Worm (Caenorhabditis elegans) whole organism, L2 larva: Measurements from ENCODE around the gene zig-4.

Experiments
- ZK546.5 ChIP-seq: sonication (generic microtip); optimal IDR thresholded peaks from 2 replicates; lab custom pipeline; 2017; ENCODE audit warnings: missing biosample characterization, missing genetic modification characterization
- ama-1 ChIP-seq: fragments of 150-350 bp; optimal IDR thresholded peaks from 2 replicates; lab custom pipeline; 2018; ENCODE audit warnings: inconsistent platforms
- blmp-1 ChIP-seq: sonication (generic microtip); optimal IDR thresholded peaks from 2 replicates; lab custom pipeline; 2017; ENCODE audit warnings: missing genetic modification characterization, mild to moderate bottlenecking, missing compliant biosample characterization, antibody characterized with exemption, moderate library complexity; ENCODE audit not compliant: insufficient read depth
- ceh-16 ChIP-seq: fragments of 150-350 bp; optimal IDR thresholded peaks from 2 replicates; lab custom pipeline; 2014; ENCODE audit warnings: missing biosample characterization, missing genetic modification characterization
- ceh-82 ChIP-seq: fragments of 150-350 bp; optimal IDR thresholded peaks from 2 replicates; lab custom pipeline; 2014; ENCODE audit warnings: missing biosample characterization, missing genetic modification characterization
- crh-2 ChIP-seq: sonication (generic microtip); optimal IDR thresholded peaks from 2 replicates; lab custom pipeline; 2017; ENCODE audit warnings: missing biosample characterization, missing genetic modification characterization
- elt-3 ChIP-seq: sonication (generic microtip); optimal IDR thresholded peaks from 2 replicates; lab custom pipeline; 2017; ENCODE audit warnings: missing biosample characterization, missing genetic modification characterization
- fos-1 ChIP-seq: fragments of 150-350 bp; optimal IDR thresholded peaks from 2 replicates; lab custom pipeline; 2014; ENCODE audit warnings: missing biosample characterization, missing genetic modification characterization
- lsy-2 ChIP-seq, 2 experiments: fragments of 150-350 bp in 1 of 2; sonication (generic microtip) in 1 of 2; optimal IDR thresholded peaks; 2 replicates each; lab custom pipeline; 2014 to 2017; ENCODE audit warnings: missing biosample characterization in 2 of 2, missing genetic modification characterization in 2 of 2
- mab-5 ChIP-seq: fragments of 150-350 bp; optimal IDR thresholded peaks from 2 replicates; lab custom pipeline; 2014; ENCODE audit warnings: missing biosample characterization, missing genetic modification characterization
- mbf-1 ChIP-seq: sonication (generic microtip); optimal IDR thresholded peaks from 2 replicates; lab custom pipeline; 2017; ENCODE audit warnings: missing biosample characterization, missing genetic modification characterization
- nhr-12 ChIP-seq: fragments of 150-350 bp; optimal IDR thresholded peaks from 2 replicates; lab custom pipeline; 2014; ENCODE audit warnings: missing biosample characterization, missing genetic modification characterization
- nhr-21 ChIP-seq: fragments of 150-350 bp; optimal IDR thresholded peaks from 2 replicates; lab custom pipeline; 2014; ENCODE audit warnings: missing biosample characterization, missing genetic modification characterization
- nhr-237 ChIP-seq: fragments of 150-350 bp; optimal IDR thresholded peaks from 2 replicates; lab custom pipeline; 2014; ENCODE audit warnings: missing biosample characterization, missing genetic modification characterization
- peb-1 ChIP-seq: fragments of 150-350 bp; optimal IDR thresholded peaks from 2 replicates; lab custom pipeline; 2014; ENCODE audit warnings: missing biosample characterization, missing genetic modification characterization
- snpc-4 ChIP-seq: fragments of 150-350 bp; optimal IDR thresholded peaks from 2 replicates; lab custom pipeline; 2014; ENCODE audit warnings: missing biosample characterization, missing genetic modification characterization
- unc-55 ChIP-seq: fragments of 150-350 bp; sonication (generic microtip); optimal IDR thresholded peaks from 3 replicates; lab custom pipeline; 2014; ENCODE audit warnings: missing biosample characterization, missing genetic modification reagents, missing genetic modification characterization
- unc-62 ChIP-seq: fragments of 150-350 bp; optimal IDR thresholded peaks from 2 replicates; lab custom pipeline; 2014; ENCODE audit warnings: missing biosample characterization, missing genetic modification reagents, missing genetic modification characterization
- ztf-1 ChIP-seq: fragments of 200-800 bp; sonication (Bioruptor generic); conservative IDR thresholded peaks from 2 replicates; pipeline ENCODE4 v1.3.6; 2022; ENCODE audit warnings: missing genetic modification characterization, missing compliant biosample characterization
- ztf-11 ChIP-seq: sonication (generic microtip); optimal IDR thresholded peaks from 2 replicates; lab custom pipeline; 2017; ENCODE audit warnings: missing biosample characterization, missing genetic modification characterization

Gene zig-4

DNA sequence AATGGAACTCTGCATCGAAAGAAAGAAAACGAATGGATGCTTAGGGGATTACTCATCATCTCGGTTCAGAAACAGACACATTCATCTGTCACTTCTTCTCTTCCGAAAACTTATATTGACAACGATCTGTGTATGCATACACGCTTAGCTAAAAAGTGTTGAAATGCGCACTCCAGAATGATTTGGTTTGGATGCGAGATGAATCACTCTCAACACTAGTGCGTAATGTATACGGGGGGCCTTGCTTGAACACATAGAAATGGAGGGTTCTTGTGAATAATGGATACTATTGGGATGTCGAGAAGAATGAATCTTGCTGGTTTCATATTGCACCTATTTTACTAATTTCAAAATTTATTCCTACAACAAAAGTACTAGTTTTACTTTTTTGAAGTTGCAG is 38.8 kb downstream of the zig-4 start:
- TF ChIP-seq mab-5 (tag; lab: Kevin White, UChicago) (peak; percentile 46), fos-1 (tag; lab: Kevin White, UChicago) (peak; percentile 6), crh-2 (tag; lab: Kevin White, UChicago) (no peak), unc-55 (peak; percentile 89)

DNA sequence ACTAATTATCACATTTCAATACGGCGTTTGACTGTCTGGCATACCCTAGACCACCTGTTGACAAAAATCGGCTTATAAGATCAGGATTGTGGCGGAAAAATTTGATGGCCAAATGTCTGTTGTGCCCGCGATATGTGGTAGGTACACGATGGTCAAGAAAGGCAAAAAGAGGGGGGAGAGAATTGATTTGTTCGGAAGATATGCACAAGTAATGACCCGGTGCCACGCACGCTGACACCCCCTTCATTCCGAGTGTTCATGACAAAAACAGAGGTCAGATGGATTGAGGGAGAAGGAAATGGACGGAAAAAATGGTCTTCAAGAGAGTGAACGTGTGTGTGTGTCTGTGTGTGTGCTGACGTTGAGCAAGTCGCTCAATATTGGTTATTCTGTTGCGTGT is 40.2 kb downstream of the zig-4 start:
- TF ChIP-seq ceh-16 (tag; lab: Kevin White, UChicago) (peak; percentile 44), snpc-4 (no peak)
- TF ChIP-seq, all 48 proteins: peak for 1

- TF ChIP-seq nhr-12 (tag; lab: Kevin White, UChicago) (no peak), blmp-1 (tag; lab: Kevin White, UChicago) (no peak), lsy-2 (tag; optimal IDR thresholded peaks at IDR 0.05; lab: Kevin White, UChicago) (no peak), fos-1 (tag; lab: Kevin White, UChicago) (no peak), elt-3 (no peak), mbf-1 (tag; lab: Kevin White, UChicago) (no peak), nhr-237 (tag; lab: Kevin White, UChicago) (no peak), ztf-1 (no peak), snpc-4 (no peak), peb-1 (no peak), ZK546.5 (tag; lab: Kevin White, UChicago) (no peak), unc-62 (GFP tag; lab: Kevin White, UChicago) (no peak), ceh-82 (tag; lab: Kevin White, UChicago) (no peak)
Observed at ce11 chrX:7968537-7968936, 43.3 kb downstream of the zig-4 start.

DNA sequence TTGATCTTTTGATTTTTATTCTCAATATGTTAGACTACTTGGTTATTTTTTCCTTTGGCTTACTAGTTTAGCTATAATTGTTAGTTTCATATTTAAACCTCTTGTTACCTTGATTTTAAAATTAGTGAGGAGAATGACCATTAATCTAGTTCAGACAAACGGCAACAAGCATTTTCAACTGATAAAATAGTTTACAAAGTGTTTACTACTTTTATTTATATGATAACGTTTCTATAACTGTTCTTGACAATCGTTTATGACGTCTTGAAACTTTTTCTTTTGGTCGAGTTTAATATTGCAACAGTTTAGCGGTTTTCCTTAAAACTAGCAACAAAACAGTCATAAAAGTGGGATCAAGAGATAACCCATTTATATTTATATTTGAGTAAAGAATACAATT is 50.5 kb downstream of the zig-4 start:
- TF ChIP-seq ztf-11, result no peak
- peak; percentile 13 for TF ChIP-seq fos-1 (tag; lab: Kevin White, UChicago)
- no peak for TF ChIP-seq ama-1 (lab: Kevin White, UChicago)
- TF ChIP-seq nhr-21 (tag; lab: Kevin White, UChicago), result no peak
- TF ChIP-seq, all 48 proteins: peak for 1
